Worm (Caenorhabditis elegans) whole organism, early embryonic: Measurements from ENCODE around the gene M110.7.

Experiments
- ama-1 ChIP-seq: fragments of 150-350 bp; optimal IDR thresholded peaks from 2 replicates; lab custom pipeline; 2014
- ceh-13 ChIP-seq: fragments of 200-800 bp; sonication (Bioruptor generic); optimal IDR thresholded peaks from 2 replicates; lab custom pipeline; 2018; ENCODE audit warnings: mild to moderate bottlenecking, missing genetic modification characterization, missing compliant biosample characterization
- ceh-36 ChIP-seq: sonication (generic microtip); optimal IDR thresholded peaks from 2 replicates; lab custom pipeline; 2016; ENCODE audit warnings: missing genetic modification characterization, inconsistent platforms, missing compliant biosample characterization
- ets-7 ChIP-seq: sonication (generic microtip); optimal IDR thresholded peaks from 2 replicates; lab custom pipeline; 2016; ENCODE audit warnings: missing genotype, missing genetic modification characterization, missing compliant biosample characterization
- flt-1 ChIP-seq: fragments of 200-800 bp; sonication (Bioruptor generic); IDR thresholded peaks from 2 replicates; pipeline ENCODE4 v1.3.6; 2022; ENCODE audit warnings: missing genetic modification characterization, missing compliant biosample characterization
- hmbx-1 ChIP-seq: sonication (generic microtip); optimal IDR thresholded peaks from 2 replicates; lab custom pipeline; 2016; ENCODE audit warnings: mild to moderate bottlenecking, missing genetic modification characterization, missing compliant biosample characterization
- pes-1 ChIP-seq: fragments of 200-800 bp; sonication (Bioruptor generic); IDR thresholded peaks from 2 replicates; pipeline ENCODE4 v1.3.6; 2022; ENCODE audit warnings: missing genetic modification reagents, missing genetic modification characterization, missing compliant biosample characterization
- sea-1 ChIP-seq: fragments of 200-800 bp; sonication (Bioruptor generic); conservative IDR thresholded peaks from 2 replicates; pipeline ENCODE4 v1.3.6; 2022; ENCODE audit warnings: missing genetic modification characterization, missing compliant biosample characterization
- tbx-37 ChIP-seq: fragments of 200-800 bp; sonication (Bioruptor generic); conservative IDR thresholded peaks from 2 replicates; pipeline ENCODE4 v1.3.6; 2022; ENCODE audit warnings: missing genetic modification reagents, missing genetic modification characterization, missing compliant biosample characterization
- tra-4 ChIP-seq: sonication (generic microtip); optimal IDR thresholded peaks from 2 replicates; lab custom pipeline; 2017; ENCODE audit warnings: missing genetic modification characterization, missing compliant biosample characterization

DNA sequence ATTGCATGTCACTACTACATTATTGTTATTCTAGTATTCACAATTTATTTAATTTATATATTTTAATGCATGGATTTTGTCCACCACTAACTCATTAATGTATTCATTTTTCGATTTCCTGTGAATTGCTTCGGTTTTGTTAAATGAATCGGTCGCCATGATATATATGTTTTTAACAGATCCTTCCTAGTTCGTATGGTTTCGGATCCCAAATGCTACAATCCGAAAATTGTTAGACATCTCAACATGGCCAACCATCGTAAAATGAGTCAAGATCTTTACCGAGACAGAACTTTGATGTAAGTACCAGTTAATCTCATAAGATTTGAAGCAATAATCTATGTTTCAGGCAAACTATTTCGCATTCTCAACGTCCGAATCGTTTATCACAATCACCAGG is 40.5 kb downstream of the M110.7 start:
- TF ChIP-seq ceh-36 (tag; lab: Kevin White, UChicago): no peak
- no peak for TF ChIP-seq ama-1 (lab: Kevin White, UChicago)
- no peak for TF ChIP-seq hmbx-1
- no peak for TF ChIP-seq ceh-13 (GFP tag; lab: Kevin White, UChicago)
- no peak for TF ChIP-seq ets-7 (tag; lab: Kevin White, UChicago)
- no peak for TF ChIP-seq pes-1
- TF ChIP-seq tbx-37: no peak
- TF ChIP-seq sea-1 (GFP tag; lab: Robert Waterston, UW): no peak
- no peak for TF ChIP-seq flt-1 (GFP tag; lab: Robert Waterston, UW)
- no peak for TF ChIP-seq tra-4 (tag; lab: Kevin White, UChicago)
